Worm (Caenorhabditis elegans) whole organism, L1 larva: ENCODE data around the gene pgp-5.
A peak's percentile ranks its signal among the peaks of the same experiment; 100 is the strongest.

Experiments used
- C04F5.9 ChIP-seq: sonication (generic microtip); optimal IDR thresholded peaks from 2 replicates; lab custom pipeline; 2016; ENCODE audit warnings: missing genetic modification characterization, missing compliant biosample characterization
- C16A3.4 ChIP-seq: fragments of 150-350 bp; optimal IDR thresholded peaks from 2 replicates; lab custom pipeline; 2014; ENCODE audit warnings: missing biosample characterization, missing genetic modification characterization
- F16B12.6 ChIP-seq: fragments of 150-350 bp; optimal IDR thresholded peaks from 2 replicates; lab custom pipeline; 2014; ENCODE audit warnings: missing biosample characterization, missing genetic modification characterization
- alr-1 ChIP-seq: fragments of 200-800 bp; sonication (Bioruptor generic); optimal IDR thresholded peaks from 2 replicates; lab custom pipeline; 2018; ENCODE audit warnings: borderline replicate concordance, mild to moderate bottlenecking, missing genetic modification characterization, missing compliant biosample characterization
- aly-2 ChIP-seq: fragments of 150-350 bp; optimal IDR thresholded peaks from 2 replicates; lab custom pipeline; 2014; ENCODE audit warnings: missing biosample characterization, missing genetic modification characterization
- blmp-1 ChIP-seq: fragments of 150-350 bp; optimal IDR thresholded peaks from 2 replicates; lab custom pipeline; 2014; ENCODE audit warnings: missing biosample characterization, missing genetic modification characterization
- ceh-82 ChIP-seq, 3 experiments: fragments of 150-350 bp in 1 of 3; sonication (generic microtip) in 2 of 3; optimal IDR thresholded peaks; 2 replicates each; lab custom pipeline; 2014 to 2017; ENCODE audit warnings: missing biosample characterization in 3 of 3, missing genetic modification characterization in 3 of 3
- dpl-1 ChIP-seq, 3 experiments: fragments of 150-350 bp in 2 of 3; sonication (generic microtip) in 1 of 3; optimal IDR thresholded peaks; 2 replicates each; lab custom pipeline; 2014 to 2017; ENCODE audit warnings: missing biosample characterization in 3 of 3, missing genetic modification characterization in 3 of 3, missing genetic modification reagents in 3 of 3
- dsc-1 ChIP-seq: sonication (generic microtip); optimal IDR thresholded peaks from 2 replicates; lab custom pipeline; 2016; ENCODE audit warnings: mild to moderate bottlenecking, missing genetic modification characterization, missing compliant biosample characterization
- efl-1 ChIP-seq, 4 experiments: fragments of 150-350 bp; optimal IDR thresholded peaks in 3 of 4; peaks in 1 of 4; 1 replicate in 1 of 4; 2 replicates in 3 of 4; lab custom pipeline; 2014; ENCODE audit warnings: missing biosample characterization in 2 of 4, missing genetic modification characterization in 2 of 4, missing genetic modification reagents in 2 of 4
- egl-27 ChIP-seq, 2 experiments: fragments of 150-350 bp in 1 of 2; sonication (generic microtip); optimal IDR thresholded peaks; 3 replicates each; lab custom pipeline; 2017 to 2018; ENCODE audit warnings: missing biosample characterization in 2 of 2, missing genetic modification characterization in 2 of 2, missing genetic modification reagents in 2 of 2
- elt-2 ChIP-seq: sonication (generic microtip); optimal IDR thresholded peaks from 2 replicates; lab custom pipeline; 2016; ENCODE audit warnings: missing genetic modification characterization, mild to moderate bottlenecking, inconsistent platforms, missing compliant biosample characterization, missing genetic modification reagents
- fkh-4 ChIP-seq: sonication (generic microtip); optimal IDR thresholded peaks from 2 replicates; lab custom pipeline; 2016; ENCODE audit warnings: missing compliant biosample characterization, missing genetic modification characterization, borderline replicate concordance
- fkh-8 ChIP-seq: sonication (generic microtip); optimal IDR thresholded peaks from 2 replicates; lab custom pipeline; 2016; ENCODE audit warnings: mild to moderate bottlenecking, missing genetic modification characterization, missing compliant biosample characterization
- hpl-2 ChIP-seq: fragments of 150-350 bp; optimal IDR thresholded peaks from 2 replicates; lab custom pipeline; 2014; ENCODE audit warnings: missing biosample characterization, missing genetic modification reagents, missing genetic modification characterization
- irx-1 ChIP-seq: sonication (generic microtip); optimal IDR thresholded peaks from 2 replicates; lab custom pipeline; 2016; ENCODE audit warnings: missing genetic modification characterization, missing compliant biosample characterization
- isw-1 ChIP-seq: fragments of 200-800 bp; sonication (Bioruptor generic); IDR thresholded peaks from 2 replicates; pipeline ENCODE4 v1.3.6; 2022; ENCODE audit warnings: missing genetic modification characterization, missing compliant biosample characterization
- jun-1 ChIP-seq: fragments of 150-350 bp; optimal IDR thresholded peaks from 2 replicates; lab custom pipeline; 2014; ENCODE audit warnings: missing biosample characterization, missing genetic modification reagents, missing genetic modification characterization
- lin-13 ChIP-seq: fragments of 150-350 bp; optimal IDR thresholded peaks from 2 replicates; lab custom pipeline; 2014; ENCODE audit warnings: missing biosample characterization, missing genetic modification reagents, missing genetic modification characterization
- lin-14 ChIP-seq: fragments of 200-800 bp; sonication (Bioruptor generic); optimal IDR thresholded peaks from 2 replicates; lab custom pipeline; 2018; ENCODE audit warnings: mild to moderate bottlenecking, missing genetic modification characterization, moderate library complexity, missing compliant biosample characterization
- lin-35 ChIP-seq, 2 experiments: fragments of 150-350 bp; optimal IDR thresholded peaks; 2 replicates each; lab custom pipeline; 2014; ENCODE audit warnings: missing biosample characterization in 2 of 2, missing genetic modification characterization in 2 of 2, missing genetic modification reagents in 2 of 2
- lir-3 ChIP-seq: sonication (generic microtip); optimal IDR thresholded peaks from 2 replicates; lab custom pipeline; 2016; ENCODE audit warnings: mild to moderate bottlenecking, missing genetic modification characterization, moderate library complexity, missing compliant biosample characterization; ENCODE audit not compliant: poor library complexity
- lsy-2 ChIP-seq, 2 experiments: fragments of 150-350 bp; optimal IDR thresholded peaks; 2 replicates each; lab custom pipeline; 2014; ENCODE audit warnings: missing biosample characterization in 2 of 2, missing genetic modification characterization in 2 of 2
- mdl-1 ChIP-seq, 2 experiments: fragments of 150-350 bp; optimal IDR thresholded peaks; 2 replicates each; lab custom pipeline; 2014 to 2017; ENCODE audit warnings: missing biosample characterization in 2 of 2, missing genetic modification characterization in 2 of 2, inconsistent platforms in 1 of 2
- mep-1 ChIP-seq: fragments of 150-350 bp; optimal IDR thresholded peaks from 2 replicates; lab custom pipeline; 2014; ENCODE audit warnings: missing biosample characterization, missing genetic modification characterization
- nhr-12 ChIP-seq: sonication (generic microtip); optimal IDR thresholded peaks from 2 replicates; lab custom pipeline; 2017; ENCODE audit warnings: missing biosample characterization, missing genetic modification characterization
- nhr-19 ChIP-seq: fragments of 200-800 bp; sonication (Bioruptor generic); conservative IDR thresholded peaks from 2 replicates; pipeline ENCODE4 v1.3.6; 2022; ENCODE audit warnings: missing genetic modification characterization, missing compliant biosample characterization
- nhr-20 ChIP-seq: sonication (generic microtip); optimal IDR thresholded peaks from 2 replicates; lab custom pipeline; 2016; ENCODE audit warnings: mild to moderate bottlenecking, missing genetic modification characterization, missing compliant biosample characterization
- nhr-237 ChIP-seq: fragments of 150-350 bp; optimal IDR thresholded peaks from 2 replicates; lab custom pipeline; 2014; ENCODE audit warnings: missing biosample characterization, missing genetic modification characterization
- nhr-28 ChIP-seq: fragments of 150-350 bp; optimal IDR thresholded peaks from 2 replicates; lab custom pipeline; 2014; ENCODE audit warnings: missing biosample characterization, missing genetic modification characterization
- nhr-47 ChIP-seq: sonication (generic microtip); optimal IDR thresholded peaks from 2 replicates; lab custom pipeline; 2016; ENCODE audit warnings: mild to moderate bottlenecking, missing genetic modification characterization, moderate library complexity, missing compliant biosample characterization
- nhr-71 ChIP-seq: sonication (generic microtip); optimal IDR thresholded peaks from 2 replicates; lab custom pipeline; 2016; ENCODE audit warnings: mild to moderate bottlenecking, missing genetic modification characterization, moderate library complexity, missing compliant biosample characterization
- nhr-84 ChIP-seq: sonication (generic microtip); optimal IDR thresholded peaks from 2 replicates; lab custom pipeline; 2017; ENCODE audit warnings: missing biosample characterization, missing genetic modification characterization
- nhr-90 ChIP-seq: sonication (generic microtip); optimal IDR thresholded peaks from 2 replicates; lab custom pipeline; 2016; ENCODE audit warnings: mild to moderate bottlenecking, missing genetic modification characterization, missing compliant biosample characterization; ENCODE audit not compliant: poor library complexity
- pax-3 ChIP-seq: fragments of 200-800 bp; sonication (Bioruptor generic); optimal IDR thresholded peaks from 2 replicates; lab custom pipeline; 2018; ENCODE audit warnings: mild to moderate bottlenecking, missing genetic modification characterization, moderate library complexity, missing compliant biosample characterization
- rnt-1 ChIP-seq: sonication (generic microtip); optimal IDR thresholded peaks from 2 replicates; lab custom pipeline; 2016; ENCODE audit warnings: mild to moderate bottlenecking, missing genetic modification characterization, moderate library complexity, missing compliant biosample characterization
- snu-23 ChIP-seq: sonication (generic microtip); optimal IDR thresholded peaks from 2 replicates; lab custom pipeline; 2016; ENCODE audit warnings: missing genetic modification characterization, missing compliant biosample characterization
- sox-4 ChIP-seq: sonication (generic microtip); optimal IDR thresholded peaks from 2 replicates; lab custom pipeline; 2016; ENCODE audit warnings: missing genetic modification characterization, missing compliant biosample characterization
- swsn-7 ChIP-seq: sonication (generic microtip); optimal IDR thresholded peaks from 2 replicates; lab custom pipeline; 2016; ENCODE audit warnings: missing genetic modification characterization, missing compliant biosample characterization
- tbx-2 ChIP-seq: sonication (generic microtip); optimal IDR thresholded peaks from 2 replicates; lab custom pipeline; 2016; ENCODE audit warnings: missing genetic modification characterization, missing compliant biosample characterization
- unc-130 ChIP-seq: fragments of 150-350 bp; optimal IDR thresholded peaks from 2 replicates; lab custom pipeline; 2017; ENCODE audit warnings: missing biosample characterization, missing genetic modification characterization, inconsistent platforms
- vab-15 ChIP-seq: sonication (generic microtip); optimal IDR thresholded peaks from 2 replicates; lab custom pipeline; 2017; ENCODE audit warnings: missing genotype, mild to moderate bottlenecking, missing genetic modification characterization, missing compliant biosample characterization
- xbp-1 ChIP-seq: sonication (generic microtip); optimal IDR thresholded peaks from 2 replicates; lab custom pipeline; 2016; ENCODE audit warnings: missing genetic modification characterization, missing compliant biosample characterization
- zag-1 ChIP-seq: fragments of 150-350 bp; optimal IDR thresholded peaks from 2 replicates; lab custom pipeline; 2014; ENCODE audit warnings: missing biosample characterization, missing genetic modification characterization

The pgp-5 gene

ce11 chrX:10900952-10901351, 41.9 kb upstream of the pgp-5 start (continued):
- TF ChIP-seq hpl-2 (GFP tag; lab: Kevin White, UChicago), result no peak
- peak; percentile 37 for TF ChIP-seq irx-1
- no peak for TF ChIP-seq pax-3
- TF ChIP-seq C04F5.9, result no peak
- TF ChIP-seq lsy-2 (tag; optimal IDR thresholded peaks at IDR 0.05; lab: Kevin White, UChicago), result peak; percentile 37 to 75
- no peak for TF ChIP-seq nhr-84 (tag; lab: Kevin White, UChicago)

- TF ChIP-seq nhr-19 (GFP tag; lab: Robert Waterston, UW) (peak; percentile 35), blmp-1 (tag; lab: Kevin White, UChicago) (peak; percentile 83), xbp-1 (tag; lab: Kevin White, UChicago) (peak; percentile 24), nhr-12 (tag; lab: Kevin White, UChicago) (no peak), lin-14 (GFP tag; lab: Kevin White, UChicago) (peak; percentile 72), sox-4 (no peak), vab-15 (tag; lab: Kevin White, UChicago) (peak; percentile 51), dpl-1 (GFP tag; optimal IDR thresholded peaks at IDR 0.05; lab: Kevin White, UChicago) (peak in 2 of 3 experiments; percentile 17 to 35), nhr-237 (tag; lab: Kevin White, UChicago) (no peak), aly-2 (no peak), unc-130 (tag; lab: Kevin White, UChicago) (no peak), efl-1 (optimal IDR thresholded peaks at IDR 0.05; lab: Kevin White, UChicago) (peak; percentile 23 to 37), efl-1 (GFP tag; optimal IDR thresholded peaks at IDR 0.05 in 1 of 2; lab: Kevin White, UChicago) (peak; percentile 5 to 11), nhr-47 (peak; percentile 44), elt-2 (tag; lab: Kevin White, UChicago) (peak; percentile 61), mep-1 (peak; percentile 72), fkh-8 (tag; lab: Kevin White, UChicago) (peak; percentile 59), C16A3.4 (tag; lab: Kevin White, UChicago) (peak; percentile 7), ceh-82 (tag; optimal IDR thresholded peaks at IDR 0.05; lab: Kevin White, UChicago) (peak in 1 of 3 experiments; percentile 62), dsc-1 (tag; lab: Kevin White, UChicago) (peak; percentile 3), isw-1 (GFP tag; lab: Robert Waterston, UW) (0 out of 2 replicates have a peak, but pooled peaks have one; percentile 6), fkh-4 (no peak), tbx-2 (peak; percentile 21), jun-1 (tag; lab: Kevin White, UChicago) (peak; percentile 7), nhr-28 (no peak), lin-13 (GFP tag; lab: Kevin White, UChicago) (peak; percentile 7), egl-27 (tag; optimal IDR thresholded peaks at IDR 0.05; lab: Kevin White, UChicago) (no peak), snu-23 (GFP tag; lab: Kevin White, UChicago) (peak; percentile 61), alr-1 (tag; lab: Kevin White, UChicago) (no peak), mdl-1 (tag; optimal IDR thresholded peaks at IDR 0.05; lab: Kevin White, UChicago) (peak in 1 of 2 experiments; percentile 27), rnt-1 (peak; percentile 61), lin-35 (GFP tag; optimal IDR thresholded peaks at IDR 0.05; lab: Kevin White, UChicago) (peak; percentile 40 to 54), nhr-71 (peak; percentile 51), nhr-90 (tag; lab: Kevin White, UChicago) (peak; percentile 38), swsn-7 (peak; percentile 57), lsy-2 (tag; optimal IDR thresholded peaks at IDR 0.05; lab: Kevin White, UChicago) (peak; percentile 14 to 50), nhr-20 (peak; percentile 61), F16B12.6 (tag; lab: Kevin White, UChicago) (peak; percentile 93), zag-1 (no peak), lir-3 (tag; lab: Kevin White, UChicago) (no peak)
- TF ChIP-seq, all 84 proteins: peak for 28
These were observed 41.1 kb upstream of the pgp-5 start, which contains the start of gene suca-1 for ce11 chrX:10900079-10900724. TSS of gene suca-1 (minus strand) at chrX:10900114.
